Fruit fly (Drosophila melanogaster) whole organism, wandering third instar larva: ENCODE results near the gene RecQ4.

ENCODE experiments used
- Abd-B ChIP-seq: fragments of >200 bp; optimal IDR thresholded peaks from 2 replicates; lab custom pipeline; 2017; ENCODE audit warnings: missing biosample characterization, missing genetic modification characterization
- CG32264 ChIP-seq: fragments of 200-800 bp; sonication (Bioruptor generic); optimal IDR thresholded peaks from 2 replicates; lab custom pipeline; 2016; ENCODE audit warnings: missing biosample characterization, missing genetic modification characterization
- CrebA ChIP-seq: fragments of 200-800 bp; sonication (Bioruptor generic); optimal IDR thresholded peaks from 2 replicates; lab custom pipeline; 2016; ENCODE audit warnings: missing biosample characterization, mild to moderate bottlenecking, missing genetic modification characterization, borderline replicate concordance
- Dfd ChIP-seq: fragments of >200 bp; optimal IDR thresholded peaks from 2 replicates; lab custom pipeline; 2017; ENCODE audit warnings: missing biosample characterization, missing genetic modification characterization
- Dif ChIP-seq: fragments of 200-275, 200-300 bp; sonication (Bioruptor generic); optimal IDR thresholded peaks from 2 replicates; lab custom pipeline; 2018; ENCODE audit warnings: missing biosample characterization, missing genetic modification characterization; ENCODE audit not compliant: partially characterized antibody
- GATAd ChIP-seq: sonication (Bioruptor generic); optimal IDR thresholded peaks from 2 replicates; lab custom pipeline; 2016; ENCODE audit warnings: missing biosample characterization, missing genetic modification characterization
- HLH106 ChIP-seq: fragments of 200-800 bp; optimal IDR thresholded peaks from 3 replicates; lab custom pipeline; 2019; ENCODE audit warnings: missing biosample characterization, mild to moderate bottlenecking, missing genetic modification characterization, moderate library complexity
- Hnf4 ChIP-seq: fragments of 200-800 bp; sonication (Bioruptor generic); optimal IDR thresholded peaks from 2 replicates; lab custom pipeline; 2016; ENCODE audit warnings: missing biosample characterization, mild to moderate bottlenecking, missing genetic modification characterization
- Hr78 ChIP-seq: fragments of >200 bp; optimal IDR thresholded peaks from 2 replicates; lab custom pipeline; 2017; ENCODE audit warnings: missing biosample characterization, missing genetic modification characterization
- Hr83 ChIP-seq: fragments of 200-300 bp; sonication (Bioruptor generic); optimal IDR thresholded peaks from 2 replicates; lab custom pipeline; 2016; ENCODE audit warnings: missing biosample characterization, mild to moderate bottlenecking, missing genetic modification characterization, moderate library complexity; ENCODE audit not compliant: poor library complexity, severe bottlenecking
- Mio ChIP-seq: sonication (Bioruptor generic); optimal IDR thresholded peaks from 2 replicates; lab custom pipeline; 2016; ENCODE audit warnings: missing biosample characterization, missing genetic modification characterization
- OdsH ChIP-seq: fragments of 200-800 bp; sonication (Bioruptor generic); optimal IDR thresholded peaks from 2 replicates; lab custom pipeline; 2016; ENCODE audit warnings: missing biosample characterization, mild to moderate bottlenecking, missing genetic modification characterization
- Sp1 ChIP-seq: fragments of 200-800 bp; sonication (Bioruptor generic); optimal IDR thresholded peaks from 3 replicates; lab custom pipeline; 2019; ENCODE audit warnings: missing biosample characterization, mild to moderate bottlenecking, missing genetic modification characterization, moderate library complexity
- Vsx2 ChIP-seq: fragments of 200-300, 225-300 bp; sonication (Bioruptor generic); optimal IDR thresholded peaks from 2 replicates; lab custom pipeline; 2018; ENCODE audit warnings: missing biosample characterization, missing genetic modification characterization; ENCODE audit not compliant: partially characterized antibody
- br ChIP-seq: fragments of 200-800 bp; sonication (Bioruptor generic); optimal IDR thresholded peaks from 2 replicates; lab custom pipeline; 2016; ENCODE audit warnings: missing biosample characterization, missing genetic modification characterization
- dl ChIP-seq, 2 experiments: fragments of 175-275, 200-275 bp in 1 of 2; fragments of 200-275 bp in 1 of 2; sonication (Bioruptor generic); optimal IDR thresholded peaks; lab custom pipeline; 2018; ENCODE audit warnings: mild to moderate bottlenecking in 2 of 2, missing biosample characterization in 2 of 2, missing genetic modification characterization in 2 of 2, moderate library complexity in 2 of 2; ENCODE audit not compliant: partially characterized antibody in 2 of 2, insufficient read depth in 1 of 2
- dsf ChIP-seq: sonication (Bioruptor generic); optimal IDR thresholded peaks from 2 replicates; lab custom pipeline; 2016; ENCODE audit warnings: missing biosample characterization, missing genetic modification characterization, borderline replicate concordance
- foxo ChIP-seq, 2 experiments: fragments of 200-800 bp; sonication (Bioruptor generic); optimal IDR thresholded peaks; 2 replicates in 1 of 2; 3 replicates in 1 of 2; lab custom pipeline; 2016 to 2017; ENCODE audit warnings: missing biosample characterization in 2 of 2, missing genetic modification characterization in 2 of 2
- fru ChIP-seq: fragments of 200-800 bp; sonication (Bioruptor generic); optimal IDR thresholded peaks from 3 replicates; lab custom pipeline; 2016; ENCODE audit warnings: missing biosample characterization, mild to moderate bottlenecking, missing genetic modification characterization
- jim ChIP-seq: fragments of 175-275, 200-325 bp; sonication (Bioruptor generic); optimal IDR thresholded peaks from 2 replicates; lab custom pipeline; 2016; ENCODE audit warnings: missing biosample characterization, mild to moderate bottlenecking, missing genetic modification characterization
- lola ChIP-seq: fragments of >200 bp; optimal IDR thresholded peaks from 2 replicates; lab custom pipeline; 2017; ENCODE audit warnings: missing biosample characterization, missing genetic modification characterization
- pan ChIP-seq: fragments of >200 bp; optimal IDR thresholded peaks from 2 replicates; lab custom pipeline; 2017
- rgr ChIP-seq: fragments of 200-800 bp; sonication (Bioruptor generic); optimal IDR thresholded peaks from 3 replicates; lab custom pipeline; 2016; ENCODE audit warnings: missing biosample characterization, mild to moderate bottlenecking, missing genetic modification characterization
- sv ChIP-seq: fragments of 200-800 bp; sonication (Bioruptor generic); optimal IDR thresholded peaks from 3 replicates; lab custom pipeline; 2016; ENCODE audit warnings: missing biosample characterization, missing genetic modification characterization
- usp ChIP-seq: fragments of >200 bp; optimal IDR thresholded peaks from 2 replicates; lab custom pipeline; 2017; ENCODE audit warnings: missing biosample characterization, missing genetic modification characterization

RecQ4 gene

dm6 chr3L:8124481-8125359 is 51.1 kb downstream of the RecQ4 start, which contains the start of the genes CG7550 and mRpL36:
CG7550 (minus strand) TSS chr3L:8124531.
mRpL36 (minus strand) TSS chr3L:8125132.
- no peak for TF ChIP-seq Mio (GFP tag; lab: Kevin White, UChicago)
- TF ChIP-seq dl (GFP tag; optimal IDR thresholded peaks at IDR 0.05; lab: Kevin White, UChicago; ENCODE audit: insufficient read depth in 1 of 2, partially characterized antibody in 2 of 2): no peak
- TF ChIP-seq Hr83 (GFP tag; lab: Kevin White, UChicago): peak; percentile 8
- no peak for TF ChIP-seq Dfd

DNA sequence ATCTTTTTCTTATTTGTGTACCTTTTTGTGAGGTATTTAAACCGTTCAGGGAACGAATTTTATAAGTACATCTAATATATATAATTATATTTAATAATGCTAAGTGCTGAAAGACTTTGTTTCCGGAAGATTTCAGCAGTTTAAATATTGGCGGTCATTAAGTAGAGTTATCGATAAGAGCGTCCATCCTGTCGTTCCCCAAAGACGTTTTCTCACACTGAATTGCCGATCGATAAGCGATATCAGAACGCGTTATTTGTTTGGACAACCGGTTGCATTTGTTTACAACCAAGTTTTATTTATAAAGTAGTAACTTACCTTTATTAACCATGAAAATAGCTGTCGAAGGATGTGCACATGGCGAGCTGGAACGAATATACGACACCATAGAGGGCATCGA is 54.2 kb downstream of the RecQ4 start, which contains the start of gene ldbr:
TSS of gene ldbr (plus strand) at position 238 of the 400 bp plus-strand sequence.
- TF ChIP-seq jim (GFP tag; lab: Kevin White, UChicago) (no peak), HLH106 (tag; lab: Kevin White, UChicago) (no peak), dl (GFP tag; optimal IDR thresholded peaks at IDR 0.05; lab: Kevin White, UChicago; ENCODE audit: insufficient read depth in 1 of 2, partially characterized antibody in 2 of 2) (no peak), rgr (GFP tag; lab: Kevin White, UChicago) (peak; percentile 30), CrebA (GFP tag; lab: Kevin White, UChicago) (no peak), br (GFP tag; lab: Kevin White, UChicago) (peak; percentile 3), Abd-B (no peak), lola (GFP tag; lab: Kevin White, UChicago) (no peak), Vsx2 (GFP tag; lab: Kevin White, UChicago) (no peak), Hr83 (GFP tag; lab: Kevin White, UChicago) (no peak), sv (GFP tag; lab: Kevin White, UChicago) (no peak), OdsH (GFP tag; lab: Kevin White, UChicago) (no peak), GATAd (GFP tag; lab: Kevin White, UChicago) (no peak), Dif (GFP tag; lab: Kevin White, UChicago) (no peak), Hnf4 (GFP tag; lab: Kevin White, UChicago) (no peak), Sp1 (peak; percentile 21), Hr78 (no peak), CG32264 (no peak), foxo (GFP tag; optimal IDR thresholded peaks at IDR 0.05; lab: Kevin White, UChicago) (peak in 1 of 2 experiments; percentile 44), pan (lab: Kevin White, UChicago) (no peak), Mio (GFP tag; lab: Kevin White, UChicago) (no peak), dsf (GFP tag; lab: Kevin White, UChicago) (no peak), fru (GFP tag; lab: Kevin White, UChicago) (no peak), usp (GFP tag; lab: Kevin White, UChicago) (no peak)
